Worm (Caenorhabditis elegans) whole organism, L4 larva: ENCODE measurements around the gene ZK1320.11.

Experiments used
- F49E8.2 ChIP-seq: sonication (generic microtip); optimal IDR thresholded peaks from 2 replicates; lab custom pipeline; 2016; ENCODE audit warnings: missing compliant biosample characterization, mild to moderate bottlenecking, missing genetic modification characterization, borderline replicate concordance
- R02D3.7 ChIP-seq: fragments of 150-350 bp; sonication (generic microtip); optimal IDR thresholded peaks from 3 replicates; lab custom pipeline; 2014; ENCODE audit warnings: missing biosample characterization, missing genetic modification characterization
- T20F7.1 ChIP-seq: fragments of 200-800 bp; sonication (Bioruptor generic); optimal IDR thresholded peaks from 2 replicates; lab custom pipeline; 2018; ENCODE audit warnings: mild to moderate bottlenecking, missing genetic modification characterization, missing compliant biosample characterization
- Y75B8A.6 ChIP-seq: fragments of 200-800 bp; sonication (Bioruptor generic); IDR thresholded peaks from 2 replicates; pipeline ENCODE4 v1.3.6; 2022; ENCODE audit warnings: missing genetic modification reagents, missing genetic modification characterization, missing compliant biosample characterization
- ZK546.5 ChIP-seq, 2 experiments: sonication (generic microtip); optimal IDR thresholded peaks; 2 replicates each; lab custom pipeline; 2017; ENCODE audit warnings: missing biosample characterization in 2 of 2, missing genetic modification characterization in 2 of 2
- aha-1 ChIP-seq: fragments of 150-350 bp; peaks from one replicate; lab custom pipeline; 2014; ENCODE audit warnings: missing biosample characterization, missing genetic modification characterization
- aly-2 ChIP-seq: sonication (generic microtip); optimal IDR thresholded peaks from 2 replicates; lab custom pipeline; 2018; ENCODE audit warnings: missing biosample characterization, missing genetic modification characterization
- ama-1 ChIP-seq: fragments of 150-350 bp; optimal IDR thresholded peaks from 2 replicates; lab custom pipeline; 2014; ENCODE audit warnings: inconsistent platforms, mixed read lengths
- arid-1 ChIP-seq: fragments of 200-800 bp; sonication (Bioruptor generic); conservative IDR thresholded peaks from 2 replicates; pipeline ENCODE4 v1.3.6; 2022; ENCODE audit warnings: missing genetic modification reagents, missing genetic modification characterization, missing compliant biosample characterization
- attf-4 ChIP-seq: sonication (generic microtip); optimal IDR thresholded peaks from 3 replicates; lab custom pipeline; 2017; ENCODE audit warnings: missing biosample characterization, missing genetic modification characterization
- ceh-20 ChIP-seq: fragments of 200-800 bp; sonication (Bioruptor generic); IDR thresholded peaks from 2 replicates; pipeline ENCODE4 v1.3.6; 2022; ENCODE audit warnings: missing genetic modification reagents, missing genetic modification characterization, missing compliant biosample characterization
- ceh-28 ChIP-seq: fragments of 150-350 bp; optimal IDR thresholded peaks from 2 replicates; lab custom pipeline; 2014; ENCODE audit warnings: missing biosample characterization, missing genetic modification reagents, missing genetic modification characterization
- ceh-32 ChIP-seq: sonication (generic microtip); optimal IDR thresholded peaks from 2 replicates; lab custom pipeline; 2016; ENCODE audit warnings: mild to moderate bottlenecking, missing genetic modification characterization, missing compliant biosample characterization; ENCODE audit not compliant: poor library complexity
- ces-1 ChIP-seq: fragments of 150-350 bp; sonication (generic microtip); optimal IDR thresholded peaks from 4 replicates; lab custom pipeline; 2014; ENCODE audit warnings: missing biosample characterization, missing genetic modification reagents, missing genetic modification characterization
- ctbp-1 ChIP-seq: fragments of 200-800 bp; sonication (Bioruptor generic); IDR thresholded peaks from 2 replicates; pipeline ENCODE4 v1.3.6; 2022; ENCODE audit warnings: missing genetic modification reagents, missing genetic modification characterization, missing compliant biosample characterization
- daf-12 ChIP-seq: fragments of 150-350 bp; optimal IDR thresholded peaks from 2 replicates; lab custom pipeline; 2014; ENCODE audit warnings: missing biosample characterization, missing genetic modification reagents, missing genetic modification characterization
- dmd-6 ChIP-seq: fragments of 200-800 bp; sonication (Bioruptor generic); IDR thresholded peaks from 2 replicates; pipeline ENCODE4 v1.3.6; 2022; ENCODE audit warnings: missing genetic modification reagents, missing genetic modification characterization, missing compliant biosample characterization
- dmd-8 ChIP-seq: fragments of 200-800 bp; sonication (Bioruptor generic); IDR thresholded peaks from 2 replicates; pipeline ENCODE4 v1.3.6; 2022; ENCODE audit warnings: missing genetic modification characterization, missing compliant biosample characterization
- duxl-1 ChIP-seq: sonication (generic microtip); optimal IDR thresholded peaks from 2 replicates; lab custom pipeline; 2016; ENCODE audit warnings: mild to moderate bottlenecking, missing genetic modification characterization, moderate library complexity, missing compliant biosample characterization; ENCODE audit not compliant: poor library complexity
- dve-1 ChIP-seq: sonication (generic microtip); optimal IDR thresholded peaks from 2 replicates; lab custom pipeline; 2017; ENCODE audit warnings: antibody characterized with exemption, mild to moderate bottlenecking, missing genetic modification characterization, missing compliant biosample characterization; ENCODE audit not compliant: insufficient read depth
- hif-1 ChIP-seq, 2 experiments: sonication (generic microtip); optimal IDR thresholded peaks; 2 replicates each; lab custom pipeline; 2016 to 2017; ENCODE audit warnings: missing compliant biosample characterization in 2 of 2, missing genetic modification characterization in 2 of 2, missing genetic modification reagents in 2 of 2, missing genotype in 2 of 2, mild to moderate bottlenecking in 1 of 2
- hlh-30 ChIP-seq: sonication (generic microtip); optimal IDR thresholded peaks from 2 replicates; lab custom pipeline; 2017; ENCODE audit warnings: antibody characterized with exemption, mild to moderate bottlenecking, missing genetic modification characterization, missing compliant biosample characterization; ENCODE audit not compliant: insufficient read depth
- lin-13 ChIP-seq: fragments of 150-350 bp; optimal IDR thresholded peaks from 2 replicates; lab custom pipeline; 2014; ENCODE audit warnings: missing biosample characterization, missing genetic modification reagents, missing genetic modification characterization
- lin-38 ChIP-seq: fragments of 200-800 bp; sonication (Bioruptor generic); IDR thresholded peaks from 2 replicates; pipeline ENCODE4 v1.3.6; 2022; ENCODE audit warnings: missing genetic modification reagents, missing genetic modification characterization, missing compliant biosample characterization
- madf-5 ChIP-seq, 2 experiments: fragments of 200-800 bp; sonication (Bioruptor generic); IDR thresholded peaks; 2 replicates each; pipeline ENCODE4 v1.3.6; 2022; ENCODE audit warnings: missing compliant biosample characterization in 2 of 2, missing genetic modification characterization in 2 of 2
- mep-1 ChIP-seq: fragments of 150-350 bp; sonication (generic microtip); optimal IDR thresholded peaks from 3 replicates; lab custom pipeline; 2014; ENCODE audit warnings: missing biosample characterization, missing genetic modification characterization
- mxl-2 ChIP-seq: fragments of 200-800 bp; sonication (Bioruptor generic); conservative IDR thresholded peaks from 2 replicates; pipeline ENCODE4 v1.3.6; 2022; ENCODE audit warnings: missing genetic modification reagents, missing genetic modification characterization, missing compliant biosample characterization
- mxl-3 ChIP-seq: fragments of 200-800 bp; sonication (Bioruptor generic); optimal IDR thresholded peaks from 2 replicates; lab custom pipeline; 2018; ENCODE audit warnings: mild to moderate bottlenecking, missing genetic modification characterization, missing compliant biosample characterization
- nhr-111 ChIP-seq: fragments of 200-800 bp; sonication (Bioruptor generic); optimal IDR thresholded peaks from 2 replicates; lab custom pipeline; 2018; ENCODE audit warnings: mild to moderate bottlenecking, missing genetic modification characterization, missing compliant biosample characterization
- nhr-237 ChIP-seq: sonication (generic microtip); optimal IDR thresholded peaks from 2 replicates; lab custom pipeline; 2017; ENCODE audit warnings: missing biosample characterization, missing genetic modification characterization
- nhr-25 ChIP-seq: sonication (generic microtip); optimal IDR thresholded peaks from 2 replicates; lab custom pipeline; 2017; ENCODE audit warnings: missing genetic modification characterization, mild to moderate bottlenecking, missing compliant biosample characterization, antibody characterized with exemption, moderate library complexity, borderline replicate concordance; ENCODE audit not compliant: insufficient read depth
- nhr-28 ChIP-seq: fragments of 150-350 bp; optimal IDR thresholded peaks from 2 replicates; lab custom pipeline; 2014; ENCODE audit warnings: missing biosample characterization, missing genetic modification characterization
- nhr-76 ChIP-seq: fragments of 150-350 bp; optimal IDR thresholded peaks from 2 replicates; lab custom pipeline; 2014; ENCODE audit warnings: missing biosample characterization, missing genetic modification characterization
- nhr-77 ChIP-seq: fragments of 150-350 bp; optimal IDR thresholded peaks from 2 replicates; lab custom pipeline; 2014; ENCODE audit warnings: missing biosample characterization, missing genetic modification characterization
- pha-4 ChIP-seq, 2 experiments: fragments of 150-350 bp in 1 of 2; fragments of 200-800 bp in 1 of 2; sonication (Bioruptor generic) in 1 of 2; IDR thresholded peaks in 1 of 2; optimal IDR thresholded peaks in 1 of 2; 2 replicates each; pipeline versions ENCODE4 v1.3.6 to Lab custom; 2014 to 2022; ENCODE audit warnings: missing genetic modification characterization in 2 of 2, missing genetic modification reagents in 2 of 2, missing biosample characterization in 1 of 2, missing compliant biosample characterization in 1 of 2
- php-3 ChIP-seq: fragments of 200-800 bp; sonication (Bioruptor generic); IDR thresholded peaks from 2 replicates; pipeline ENCODE4 v1.3.6; 2022; ENCODE audit warnings: missing genetic modification reagents, missing genetic modification characterization, missing compliant biosample characterization
- pqm-1 ChIP-seq: sonication (generic microtip); optimal IDR thresholded peaks from 2 replicates; lab custom pipeline; 2017; ENCODE audit warnings: missing biosample characterization, missing genetic modification characterization
- sdz-12 ChIP-seq: fragments of 200-800 bp; sonication (Bioruptor generic); optimal IDR thresholded peaks from 2 replicates; lab custom pipeline; 2018; ENCODE audit warnings: mild to moderate bottlenecking, missing genetic modification characterization, missing compliant biosample characterization
- tra-1 ChIP-seq: fragments of 200-800 bp; sonication (Bioruptor generic); IDR thresholded peaks from 2 replicates; pipeline ENCODE4 v1.3.6; 2022; ENCODE audit warnings: missing genetic modification reagents, missing genetic modification characterization, missing compliant biosample characterization
- unc-62 ChIP-seq, 3 experiments: fragments of 150-350 bp in 1 of 3; sonication (generic microtip); optimal IDR thresholded peaks in 2 of 3; peaks in 1 of 3; 1 replicate in 1 of 3; 2 replicates in 2 of 3; lab custom pipeline; 2014 to 2017; ENCODE audit warnings: missing biosample characterization in 3 of 3, missing genetic modification characterization in 3 of 3, missing genetic modification reagents in 3 of 3, missing genotype in 1 of 3
- ztf-7 ChIP-seq: fragments of 150-350 bp; optimal IDR thresholded peaks from 2 replicates; lab custom pipeline; 2014; ENCODE audit warnings: missing biosample characterization, missing genetic modification characterization

ZK1320.11 gene

ce11 chrII:9652919-9653318 lies 14.5 kb upstream of the ZK1320.11 start, which contains the start of gene ZK1307.3:
ZK1307.3 (minus strand) TSS chrII:9653019.
- TF ChIP-seq aly-2 (tag; lab: Kevin White, UChicago) (no peak), dmd-8 (GFP tag; lab: Robert Waterston, UW) (no peak), F49E8.2 (tag; lab: Kevin White, UChicago) (no peak), ZK546.5 (tag; optimal IDR thresholded peaks at IDR 0.05; lab: Kevin White, UChicago) (no peak), ceh-20 (GFP tag; lab: Robert Waterston, UW) (no peak), nhr-237 (tag; lab: Kevin White, UChicago) (no peak), mxl-2 (GFP tag; lab: Robert Waterston, UW) (no peak), ceh-32 (tag; lab: Kevin White, UChicago) (no peak), pha-4 (GFP tag; IDR thresholded peaks at IDR 0.05; lab: Robert Waterston, UW) (no peak), pha-4 (tag; optimal IDR thresholded peaks at IDR 0.05; lab: Kevin White, UChicago) (no peak), dve-1 (tag; lab: Kevin White, UChicago) (no peak), madf-5 (GFP tag; IDR thresholded peaks at IDR 0.05; lab: Robert Waterston, UW) (no peak), Y75B8A.6 (GFP tag; lab: Robert Waterston, UW) (no peak), nhr-28 (no peak), nhr-76 (tag; lab: Kevin White, UChicago) (no peak)

- TF ChIP-seq ama-1 (lab: Kevin White, UChicago): no peak
- TF ChIP-seq ces-1: no peak
- peak in 1 of 2 experiments; percentile 93 for TF ChIP-seq unc-62 (GFP tag; optimal IDR thresholded peaks at IDR 0.05 in 1 of 2; lab: Kevin White, UChicago)
- no peak for TF ChIP-seq unc-62 (tag; optimal IDR thresholded peaks at IDR 0.05; lab: Kevin White, UChicago)
These were observed 13.7 kb upstream of the ZK1320.11 start, which contains the start of gene ZK1307.2 for ce11 chrII:9653679-9654078. ZK1307.2 (minus strand) TSS chrII:9653952.

- no peak for TF ChIP-seq sdz-12 (GFP tag; lab: Kevin White, UChicago)
- no peak for TF ChIP-seq mxl-2 (GFP tag; lab: Robert Waterston, UW)
- no peak for TF ChIP-seq R02D3.7 (tag; lab: Kevin White, UChicago)
- peak; percentile 27 for TF ChIP-seq nhr-28
- TF ChIP-seq pha-4 (GFP tag; IDR thresholded peaks at IDR 0.05; lab: Robert Waterston, UW): no peak
- TF ChIP-seq pha-4 (tag; optimal IDR thresholded peaks at IDR 0.05; lab: Kevin White, UChicago): no peak
- no peak for TF ChIP-seq tra-1 (GFP tag; lab: Robert Waterston, UW)
- TF ChIP-seq ztf-7: no peak
- TF ChIP-seq pqm-1 (tag; lab: Kevin White, UChicago): peak; percentile 47
- no peak for TF ChIP-seq ZK546.5 (tag; optimal IDR thresholded peaks at IDR 0.05; lab: Kevin White, UChicago)
- TF ChIP-seq php-3 (GFP tag; lab: Robert Waterston, UW): peak; percentile 69
- no peak for TF ChIP-seq madf-5 (GFP tag; IDR thresholded peaks at IDR 0.05; lab: Robert Waterston, UW)
- TF ChIP-seq ctbp-1: no peak
- TF ChIP-seq ceh-28 (tag; lab: Kevin White, UChicago): no peak
- TF ChIP-seq hlh-30 (tag; lab: Kevin White, UChicago): peak; percentile 56
- TF ChIP-seq nhr-77 (tag; lab: Kevin White, UChicago): no peak
- no peak for TF ChIP-seq arid-1 (GFP tag; lab: Robert Waterston, UW)
- no peak for TF ChIP-seq duxl-1 (tag; lab: Kevin White, UChicago)
- no peak for TF ChIP-seq hif-1 (tag; optimal IDR thresholded peaks at IDR 0.05; lab: Kevin White, UChicago)
- TF ChIP-seq dmd-8 (GFP tag; lab: Robert Waterston, UW): no peak
These were observed 11.8 kb upstream of the ZK1320.11 start, which contains the start of gene ZK1307.1 for ce11 chrII:9655530-9656139. ZK1307.1 (minus strand) TSS chrII:9655580.

- TF ChIP-seq unc-62 (GFP tag; optimal IDR thresholded peaks at IDR 0.05 in 1 of 2; lab: Kevin White, UChicago) (peak in 1 of 2 experiments; percentile 3), unc-62 (tag; optimal IDR thresholded peaks at IDR 0.05; lab: Kevin White, UChicago) (no peak), aha-1 (tag; lab: Kevin White, UChicago) (peak; percentile 2), nhr-28 (peak; percentile 62), lin-38 (GFP tag; lab: Robert Waterston, UW) (no peak), dmd-6 (GFP tag; lab: Robert Waterston, UW) (peak; percentile 90), nhr-25 (tag; lab: Kevin White, UChicago) (no peak), attf-4 (tag; lab: Kevin White, UChicago) (no peak), nhr-111 (GFP tag; lab: Kevin White, UChicago) (no peak), lin-13 (GFP tag; lab: Kevin White, UChicago) (peak; percentile 84), dve-1 (tag; lab: Kevin White, UChicago) (peak; percentile 58), pqm-1 (tag; lab: Kevin White, UChicago) (peak; percentile 22), mxl-3 (peak; percentile 98), mep-1 (tag; lab: Kevin White, UChicago) (peak; percentile 30), T20F7.1 (GFP tag; lab: Kevin White, UChicago) (peak; percentile 16), daf-12 (tag; lab: Kevin White, UChicago) (no peak), ZK546.5 (tag; optimal IDR thresholded peaks at IDR 0.05; lab: Kevin White, UChicago) (no peak)
These were observed 11.1 kb upstream of the ZK1320.11 start, which contains the start of gene gstk-1 for ce11 chrII:9656210-9656755. gstk-1 (plus strand) TSS chrII:9656705.
